Fruit fly (Drosophila melanogaster): ENCODE results near the gene CG12481.

Gene CG12481

DNA sequence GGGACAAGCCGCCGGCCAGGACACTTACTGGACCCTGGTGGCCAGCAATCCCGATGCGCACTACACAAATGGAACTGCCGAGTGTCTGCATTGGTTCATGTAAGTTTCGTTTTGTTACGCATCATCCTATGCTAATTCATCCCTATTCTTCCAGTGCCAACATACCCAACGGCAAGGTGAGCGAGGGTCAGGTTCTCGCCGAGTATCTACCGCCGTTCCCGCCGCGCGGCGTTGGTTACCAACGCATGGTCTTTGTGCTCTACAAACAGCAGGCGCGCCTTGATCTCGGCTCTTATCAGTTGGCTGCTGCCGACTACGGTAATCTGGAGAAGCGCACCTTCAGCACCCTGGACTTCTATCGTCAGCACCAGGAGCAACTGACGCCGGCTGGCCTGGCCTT is 40.0 kb downstream of the CG12481 start:
- no peak for TF ChIP-seq noc (tag; optimal IDR thresholded peaks at IDR 0.05)

DNA sequence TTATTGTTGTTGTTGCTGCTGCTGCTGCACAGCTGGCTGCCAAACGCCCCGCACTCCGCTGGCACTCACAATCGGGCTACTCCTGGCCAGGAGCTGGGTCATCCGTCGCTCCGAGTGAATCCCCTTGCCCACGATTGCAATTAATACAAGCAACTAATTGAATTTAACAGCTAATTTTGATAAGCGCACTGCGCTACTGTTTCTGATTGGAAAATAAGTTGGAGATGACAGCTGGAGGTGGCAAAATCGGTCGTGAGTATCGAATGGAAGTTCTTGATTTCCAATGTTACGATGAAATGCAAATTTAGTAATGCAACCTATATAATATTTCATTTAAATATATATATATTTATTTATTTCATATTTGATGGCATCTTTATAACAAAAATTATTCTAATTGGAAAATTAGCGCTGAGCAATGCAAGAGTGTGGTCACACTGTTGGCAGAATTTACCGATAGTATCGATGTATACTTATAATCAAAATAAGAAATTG is 46.8 kb downstream of the CG12481 start, which contains the start of gene CG42271:
TSS of gene CG42271 (minus strand) at position 224 of the 495 bp plus-strand sequence.
- no peak for TF ChIP-seq noc (tag; optimal IDR thresholded peaks at IDR 0.05)

DNA sequence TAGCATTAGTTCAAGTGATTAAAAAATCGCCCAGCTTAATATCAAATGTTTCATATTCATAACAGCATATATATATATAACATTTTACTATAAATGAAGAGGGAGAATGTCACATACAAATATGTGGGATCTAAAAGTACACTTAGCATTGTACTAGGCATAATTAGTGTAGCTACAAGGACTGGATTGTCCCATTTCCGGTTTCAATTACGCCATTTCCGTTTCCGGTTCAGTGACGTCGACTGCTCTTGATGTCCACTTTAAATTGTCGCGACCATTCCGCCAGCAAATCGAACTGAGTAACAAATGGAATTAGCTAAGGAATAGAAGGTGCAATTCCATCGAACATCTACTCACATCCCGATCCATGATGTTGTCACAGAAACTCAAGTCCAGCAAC is 47.4 kb downstream of the CG12481 start:
- no peak for TF ChIP-seq noc (tag; optimal IDR thresholded peaks at IDR 0.05)

Measured in whole organism, larva.